Fruit fly (Drosophila melanogaster): ENCODE measurements around the gene Ndc1.
A peak's percentile ranks its signal among the peaks of the same experiment; 100 is the strongest.

The Ndc1 gene

DNA sequence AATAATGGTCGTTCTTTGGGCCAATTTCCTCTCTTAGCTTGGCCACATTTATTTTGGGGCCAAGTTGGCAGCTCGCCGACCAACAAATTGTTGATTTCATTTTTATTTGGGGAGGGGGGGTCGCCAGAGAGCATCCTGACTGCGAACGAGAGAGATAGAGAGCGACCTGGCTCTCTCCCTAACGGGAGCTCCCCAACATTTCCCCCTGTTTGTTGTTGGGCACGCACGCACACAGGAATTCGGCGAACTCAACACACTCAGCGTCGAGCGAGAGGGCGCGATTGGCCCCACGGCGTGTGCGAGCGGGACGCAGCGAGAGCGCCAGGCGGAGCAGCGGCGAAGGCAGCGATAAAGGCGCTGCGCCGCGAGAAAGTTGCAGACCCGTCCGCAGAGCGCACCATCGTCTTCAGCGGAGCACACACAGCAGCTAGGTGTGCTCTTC, 38.6 kb downstream of the Ndc1 start, which contains the start of gene CG31140 (continued):
- no peak for TF ChIP-seq CG17328 (GFP tag; IDR thresholded peaks at IDR 0.05)
- no peak for TF ChIP-seq btn (GFP tag; optimal IDR thresholded peaks at IDR 0.05)
- no peak for TF ChIP-seq CG6689 (GFP tag; IDR thresholded peaks at IDR 0.05)
- no peak for TF ChIP-seq en (GFP tag; optimal IDR thresholded peaks at IDR 0.05)
- peak; percentile 72; the same call in 1 of the 4 replicates for TF ChIP-seq chinmo (GFP tag; IDR thresholded peaks at IDR 0.05; ENCODE audit: partially characterized antibody)
- no peak for TF ChIP-seq Sox102F (GFP tag; optimal IDR thresholded peaks at IDR 0.05)
- TF ChIP-seq CG16813 (GFP tag; IDR thresholded peaks at IDR 0.05; ENCODE audit: partially characterized antibody), result 0 out of 3 replicates have a peak, but pooled peaks have one; percentile 21
- peak; percentile 38 for TF ChIP-seq Hmr (GFP tag; optimal IDR thresholded peaks at IDR 0.05)
- TF ChIP-seq CkIIα-i1 (GFP tag; IDR thresholded peaks at IDR 0.05), result no peak
- TF ChIP-seq dmrt11E (tag; optimal IDR thresholded peaks at IDR 0.05), result no peak
- TF ChIP-seq sim (GFP tag; IDR thresholded peaks at IDR 0.05), result 0 out of 2 replicates have a peak, but pooled peaks have one; percentile 27
- 0 out of 3 replicates have a peak, but pooled peaks have one; percentile 37 for TF ChIP-seq zfh1 (GFP tag; IDR thresholded peaks at IDR 0.05)
- no peak for TF ChIP-seq CG15269 (tag; optimal IDR thresholded peaks at IDR 0.05)
- TF ChIP-seq Med (GFP tag), result peak; percentile 79
- TF ChIP-seq Adf1 (GFP tag; IDR thresholded peaks at IDR 0.05), result peak; percentile 91
- TF ChIP-seq CG17912 (GFP tag; optimal IDR thresholded peaks at IDR 0.05), result no peak
- peak; percentile 85 for TF ChIP-seq abd-A (tag; optimal IDR thresholded peaks at IDR 0.05)
- peak; percentile 1 for TF ChIP-seq MTF-1 (GFP tag; optimal IDR thresholded peaks at IDR 0.05; ENCODE audit: borderline replicate concordance)
- TF ChIP-seq CG10267 (tag; optimal IDR thresholded peaks at IDR 0.05), result no peak
- TF ChIP-seq Lhr (GFP tag; optimal IDR thresholded peaks at IDR 0.05), result peak; percentile 7
- TF ChIP-seq ranshi (GFP tag; IDR thresholded peaks at IDR 0.05), result peak; percentile 19; the same call in 1 of the 2 replicates
- peak; percentile 67 for TF ChIP-seq Fer1 (GFP tag; optimal IDR thresholded peaks at IDR 0.05)
- peak; percentile 0 for TF ChIP-seq repo (GFP tag; optimal IDR thresholded peaks at IDR 0.05)
- TF ChIP-seq ERR (GFP tag; optimal IDR thresholded peaks at IDR 0.05), result no peak
- peak; percentile 38 for TF ChIP-seq mirr (GFP tag; optimal IDR thresholded peaks at IDR 0.05)
- TF ChIP-seq CG2889 (GFP tag; IDR thresholded peaks at IDR 0.05), result no peak
- TF ChIP-seq Hsf (GFP tag; optimal IDR thresholded peaks at IDR 0.05), result no peak
- peak; percentile 6 for TF ChIP-seq CG3281 (GFP tag; optimal IDR thresholded peaks at IDR 0.05)
- TF ChIP-seq chm (GFP tag; IDR thresholded peaks at IDR 0.05), result peak; percentile 61; the same call in 1 of the 2 replicates
- no peak for TF ChIP-seq CG13624 (GFP tag; optimal IDR thresholded peaks at IDR 0.05)
- no peak for TF ChIP-seq CG11247 (GFP tag; IDR thresholded peaks at IDR 0.05)
- peak; percentile 28 for TF ChIP-seq Dp (GFP tag; optimal IDR thresholded peaks at IDR 0.05)
- TF ChIP-seq CG2120 (GFP tag; optimal IDR thresholded peaks at IDR 0.05), result no peak
- TF ChIP-seq Nf-YC (tag; optimal IDR thresholded peaks at IDR 0.05), result peak; percentile 48
- no peak for TF ChIP-seq CG2875 (GFP tag; optimal IDR thresholded peaks at IDR 0.05)
- peak; percentile 58 for TF ChIP-seq cg (GFP tag; optimal IDR thresholded peaks at IDR 0.05)
- TF ChIP-seq CG6175 (GFP tag; IDR thresholded peaks at IDR 0.05), result 0 out of 3 replicates have a peak, but pooled peaks have one; percentile 30
- peak; percentile 25 for TF ChIP-seq CG4328 (GFP tag; optimal IDR thresholded peaks at IDR 0.05)
- no peak for TF ChIP-seq CG3838 (GFP tag; optimal IDR thresholded peaks at IDR 0.05)
- TF ChIP-seq CG8924 (tag; optimal IDR thresholded peaks at IDR 0.05), result peak; percentile 7
- TF ChIP-seq trem (tag; optimal IDR thresholded peaks at IDR 0.05), result peak; percentile 95
- TF ChIP-seq CG12071 (GFP tag; optimal IDR thresholded peaks at IDR 0.05), result peak; percentile 63
- no peak for TF ChIP-seq mld (GFP tag; IDR thresholded peaks at IDR 0.05; ENCODE audit: partially characterized antibody)
- TF ChIP-seq CG14710 (tag; optimal IDR thresholded peaks at IDR 0.05), result no peak
- peak; percentile 74 for TF ChIP-seq Ets65A (GFP tag)
- peak; percentile 71 to 76 for TF ChIP-seq Trl (optimal IDR thresholded peaks at IDR 0.05)
- peak; percentile 13 for TF ChIP-seq Trl (GFP tag; optimal IDR thresholded peaks at IDR 0.05)
- peak; percentile 7 for TF ChIP-seq dmrt99B (tag; optimal IDR thresholded peaks at IDR 0.05)
- peak; percentile 12 for TF ChIP-seq BtbVII (GFP tag; optimal IDR thresholded peaks at IDR 0.05)
- TF ChIP-seq scrt (GFP tag; optimal IDR thresholded peaks at IDR 0.05), result peak; percentile 97
- TF ChIP-seq CG3163 (GFP tag; optimal IDR thresholded peaks at IDR 0.05), result no peak
